Fruit fly (Drosophila melanogaster) S2 (cell line): ENCODE measurements around the gene Calr.

Experiments used
- CG8478 ChIP-seq: fragments of >200 bp; optimal IDR thresholded peaks from 2 replicates; lab custom pipeline; 2018
- CTCF ChIP-seq, 2 experiments: fragments of >200 bp; optimal IDR thresholded peaks; 2 replicates each; lab custom pipeline; 2018

- TF ChIP-seq CG8478 (lab: Kevin White, UChicago), result no peak
- TF ChIP-seq CTCF (optimal IDR thresholded peaks at IDR 0.05; lab: Kevin White, UChicago), result peak; percentile 79 to 80
These were observed 47.2 kb upstream of the Calr start, which contains the start of gene p23 for dm6 chr3R:9677734-9678341.
